Fruit fly (Drosophila melanogaster) whole organism, embryonic: ENCODE data around the gene CG16789.

Experiments
- CG12155 ChIP-seq: fragments of 200-800 bp; sonication (Bioruptor generic); optimal IDR thresholded peaks from 3 replicates; lab custom pipeline; 2016; ENCODE audit warnings: missing biosample characterization, missing genetic modification characterization
- CG1832 ChIP-seq: fragments of 200-800 bp; sonication (Bioruptor generic); optimal IDR thresholded peaks from 2 replicates; lab custom pipeline; 2017; ENCODE audit warnings: missing biosample characterization, mild to moderate bottlenecking, missing genetic modification characterization, inconsistent platforms
- chif ChIP-seq, 2 experiments: fragments of 200-800 bp; sonication (Bioruptor generic); optimal IDR thresholded peaks; 3 replicates each; lab custom pipeline; 2016; ENCODE audit warnings: missing biosample characterization in 2 of 2, missing genetic modification characterization in 2 of 2
- dpn ChIP-seq, 2 experiments: fragments of 200-800 bp; sonication (Bioruptor generic); optimal IDR thresholded peaks; 3 replicates each; lab custom pipeline; 2016; ENCODE audit warnings: missing biosample characterization in 2 of 2, missing genetic modification characterization in 2 of 2
- gsb-n ChIP-seq: fragments of 200-800 bp; sonication (Bioruptor generic); optimal IDR thresholded peaks from 3 replicates; lab custom pipeline; 2018; ENCODE audit warnings: missing biosample characterization, mild to moderate bottlenecking, missing genetic modification characterization
- trh ChIP-seq: fragments of 200-800 bp; sonication (Bioruptor generic); optimal IDR thresholded peaks from 2 replicates; lab custom pipeline; 2016; ENCODE audit warnings: missing biosample characterization, missing genetic modification characterization
- vvl ChIP-seq: fragments of 200-800 bp; sonication (Bioruptor generic); IDR thresholded peaks from 2 replicates; pipeline ENCODE4 v1.3.6; 2022; ENCODE audit warnings: missing biosample characterization, missing genetic modification characterization

- TF ChIP-seq CG1832 (no peak), chif (GFP tag; optimal IDR thresholded peaks at IDR 0.05; lab: Kevin White, UChicago) (peak; percentile 76 to 85), gsb-n (tag; lab: Kevin White, UChicago) (peak; percentile 66), trh (peak; percentile 23), CG12155 (peak; percentile 43), vvl (GFP tag; lab: Robert Waterston, UW) (peak; percentile 90), dpn (GFP tag; optimal IDR thresholded peaks at IDR 0.05; lab: Kevin White, UChicago) (peak; percentile 67 to 76)
These were observed 52.3 kb downstream of the CG16789 start for dm6 chr3R:9618331-9618730.
